Fruit fly (Drosophila melanogaster) whole organism, pupa: ENCODE results near the gene 5-HT7.

Source experiments
- CG10348 ChIP-seq: fragments of 200-800 bp; sonication (Bioruptor generic); IDR thresholded peaks from 2 replicates; pipeline ENCODE4 v1.3.6; 2022; ENCODE audit warnings: missing biosample characterization, missing genetic modification characterization
- CG12605 ChIP-seq: fragments of 200-800 bp; sonication (Bioruptor generic); IDR thresholded peaks from 2 replicates; pipeline ENCODE4 v1.3.6; 2022; ENCODE audit warnings: missing biosample characterization, missing genetic modification characterization
- CG13204 ChIP-seq: fragments of 200-800 bp; sonication (Bioruptor generic); optimal IDR thresholded peaks from 2 replicates; lab custom pipeline; 2018; ENCODE audit warnings: missing biosample characterization, mild to moderate bottlenecking, missing genetic modification characterization, moderate library complexity
- CG14655 ChIP-seq: fragments of 200-800 bp; sonication (Bioruptor generic); optimal IDR thresholded peaks from 3 replicates; lab custom pipeline; 2017; ENCODE audit warnings: mild to moderate bottlenecking, missing biosample characterization, missing genetic modification reagents, missing genetic modification characterization
- CG15710 ChIP-seq: fragments of 200-800 bp; sonication (Bioruptor generic); optimal IDR thresholded peaks from 2 replicates; lab custom pipeline; 2018; ENCODE audit warnings: missing biosample characterization, mild to moderate bottlenecking, missing genetic modification characterization, moderate library complexity
- CG17806 ChIP-seq: fragments of 200-800 bp; sonication (Bioruptor generic); optimal IDR thresholded peaks from 2 replicates; lab custom pipeline; 2018; ENCODE audit warnings: missing biosample characterization, mild to moderate bottlenecking, missing genetic modification characterization, moderate library complexity
- CG32121 ChIP-seq: fragments of 200-800 bp; sonication (Bioruptor generic); IDR thresholded peaks from 2 replicates; pipeline ENCODE4 v1.3.6; 2022; ENCODE audit warnings: missing biosample characterization, missing genetic modification characterization
- CG34367 ChIP-seq: fragments of 200-800 bp; sonication (Bioruptor generic); optimal IDR thresholded peaks from 2 replicates; lab custom pipeline; 2018; ENCODE audit warnings: missing biosample characterization, mild to moderate bottlenecking, missing genetic modification characterization
- CG4496 ChIP-seq: fragments of 200-800 bp; sonication (Bioruptor generic); IDR thresholded peaks from 3 replicates; pipeline ENCODE4 v1.3.6; 2022; ENCODE audit warnings: missing biosample characterization, missing genetic modification characterization
- CG8159 ChIP-seq: fragments of 200-800 bp; sonication (Bioruptor generic); optimal IDR thresholded peaks from 3 replicates; lab custom pipeline; 2018; ENCODE audit warnings: missing biosample characterization, mild to moderate bottlenecking, missing genetic modification characterization, moderate library complexity
- CG8301 ChIP-seq: fragments of 200-800 bp; sonication (Bioruptor generic); optimal IDR thresholded peaks from 2 replicates; lab custom pipeline; 2018; ENCODE audit warnings: missing biosample characterization, mild to moderate bottlenecking, missing genetic modification characterization
- CG9948 ChIP-seq: fragments of 200-800 bp; sonication (Bioruptor generic); optimal IDR thresholded peaks from 2 replicates; lab custom pipeline; 2018; ENCODE audit warnings: missing biosample characterization, mild to moderate bottlenecking, missing genetic modification characterization, moderate library complexity
- D1 ChIP-seq: fragments of 200-800 bp; sonication (Bioruptor generic); optimal IDR thresholded peaks from 2 replicates; lab custom pipeline; 2018; ENCODE audit warnings: missing biosample characterization, mild to moderate bottlenecking, missing genetic modification characterization, moderate library complexity
- EcR ChIP-seq: fragments of 200-800 bp; sonication (Bioruptor generic); optimal IDR thresholded peaks from 3 replicates; lab custom pipeline; 2019; ENCODE audit warnings: missing biosample characterization, missing genetic modification characterization, mild to moderate bottlenecking, moderate library complexity, missing genetic modification reagents
- Ets98B ChIP-seq: fragments of 200-800 bp; sonication (Bioruptor generic); IDR thresholded peaks from 2 replicates; pipeline ENCODE4 v1.3.6; 2022; ENCODE audit warnings: missing biosample characterization, missing genetic modification characterization
- Pif1A ChIP-seq: fragments of 200-800 bp; sonication (Bioruptor generic); optimal IDR thresholded peaks from 3 replicates; lab custom pipeline; 2016; ENCODE audit warnings: missing biosample characterization, missing genetic modification characterization
- Pif1B ChIP-seq: fragments of 200-800 bp; sonication (Bioruptor generic); optimal IDR thresholded peaks from 3 replicates; lab custom pipeline; 2016; ENCODE audit warnings: missing biosample characterization, missing genetic modification characterization
- Snoo ChIP-seq: fragments of 200-800 bp; sonication (Bioruptor generic); optimal IDR thresholded peaks from 3 replicates; lab custom pipeline; 2017; ENCODE audit warnings: missing biosample characterization, mild to moderate bottlenecking, missing genetic modification characterization, inconsistent platforms
- fd96Ca ChIP-seq: fragments of 200-800 bp; sonication (Bioruptor generic); IDR thresholded peaks from 3 replicates; pipeline ENCODE4 v1.3.6; 2022; ENCODE audit warnings: missing biosample characterization, missing genetic modification characterization
- gl ChIP-seq: fragments of 200-800 bp; sonication (Bioruptor generic); optimal IDR thresholded peaks from 2 replicates; lab custom pipeline; 2018; ENCODE audit warnings: missing biosample characterization, mild to moderate bottlenecking, missing genetic modification characterization
- rn ChIP-seq: fragments of 200-800 bp; sonication (Bioruptor generic); IDR thresholded peaks from 2 replicates; pipeline ENCODE4 v1.3.6; 2022; ENCODE audit warnings: missing biosample characterization, missing genetic modification characterization

5-HT7 gene

DNA sequence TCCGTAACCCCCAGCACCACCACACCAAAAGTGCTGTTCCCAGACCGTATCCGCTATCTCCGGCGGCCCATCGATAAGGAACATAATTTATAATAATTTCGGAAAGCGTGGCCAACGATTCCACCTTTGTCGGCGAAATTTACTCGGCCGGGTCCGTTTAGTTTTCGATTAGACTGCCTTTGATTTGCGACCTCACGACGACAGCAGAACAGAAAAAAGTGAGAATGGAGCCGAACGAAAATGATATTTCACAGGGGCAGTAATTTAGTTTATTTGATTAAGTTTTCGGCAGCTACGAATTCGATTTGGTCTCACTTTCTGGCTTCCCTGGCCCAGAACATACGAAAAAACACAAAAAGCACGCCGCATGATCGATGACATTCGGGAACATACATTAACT is 93.1 kb downstream of the 5-HT7 start:
- TF ChIP-seq rn (GFP tag; lab: Robert Waterston, UW) (no peak), D1 (no peak), CG8159 (tag; lab: Kevin White, UChicago) (no peak), gl (tag; lab: Kevin White, UChicago) (no peak), CG34367 (no peak), Pif1A (GFP tag; lab: Kevin White, UChicago) (no peak)

DNA sequence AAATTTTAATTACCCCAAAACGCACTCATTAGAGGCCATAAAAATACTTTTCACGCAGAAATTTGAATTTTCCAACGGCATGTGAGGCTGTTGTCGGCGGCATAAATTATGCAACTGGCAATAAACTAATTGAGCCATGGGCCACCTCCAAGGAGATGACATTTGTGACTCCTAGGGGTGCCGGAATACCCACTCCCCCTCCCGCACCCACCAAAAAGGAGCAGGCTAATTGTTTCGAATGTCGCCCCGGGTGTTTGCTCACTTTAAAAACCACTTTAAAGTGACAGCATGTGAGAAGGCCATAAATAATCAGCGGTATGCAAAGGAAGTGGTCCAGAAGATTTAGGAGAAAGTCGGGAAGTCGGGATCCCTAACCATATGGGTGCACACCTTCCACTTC is 94.3 kb downstream of the 5-HT7 start:
- no peak for TF ChIP-seq CG13204 (GFP tag; lab: Kevin White, UChicago)
- TF ChIP-seq CG8159 (tag; lab: Kevin White, UChicago) = no peak
- TF ChIP-seq CG9948 = no peak
- no peak for TF ChIP-seq CG8301 (tag; lab: Kevin White, UChicago)
- no peak for TF ChIP-seq CG14655 (GFP tag; lab: Kevin White, UChicago)
- TF ChIP-seq CG32121 (GFP tag; lab: Robert Waterston, UW) = no peak
- no peak for TF ChIP-seq rn (GFP tag; lab: Robert Waterston, UW)
- TF ChIP-seq CG17806 = no peak
- TF ChIP-seq CG15710 (tag; lab: Kevin White, UChicago) = no peak
- no peak for TF ChIP-seq Ets98B
- TF ChIP-seq EcR (GFP tag; lab: Kevin White, UChicago) = no peak
- no peak for TF ChIP-seq CG10348 (GFP tag; lab: Robert Waterston, UW)
- no peak for TF ChIP-seq CG4496 (GFP tag; lab: Robert Waterston, UW)
- TF ChIP-seq fd96Ca (GFP tag; lab: Robert Waterston, UW) = no peak
- TF ChIP-seq Snoo (tag; lab: Kevin White, UChicago) = no peak
- no peak for TF ChIP-seq CG12605 (GFP tag; lab: Robert Waterston, UW)
- TF ChIP-seq Pif1A (GFP tag; lab: Kevin White, UChicago) = no peak
- TF ChIP-seq Pif1B (GFP tag; lab: Kevin White, UChicago) = no peak
- TF ChIP-seq D1 = no peak
- no peak for TF ChIP-seq gl (tag; lab: Kevin White, UChicago)

DNA sequence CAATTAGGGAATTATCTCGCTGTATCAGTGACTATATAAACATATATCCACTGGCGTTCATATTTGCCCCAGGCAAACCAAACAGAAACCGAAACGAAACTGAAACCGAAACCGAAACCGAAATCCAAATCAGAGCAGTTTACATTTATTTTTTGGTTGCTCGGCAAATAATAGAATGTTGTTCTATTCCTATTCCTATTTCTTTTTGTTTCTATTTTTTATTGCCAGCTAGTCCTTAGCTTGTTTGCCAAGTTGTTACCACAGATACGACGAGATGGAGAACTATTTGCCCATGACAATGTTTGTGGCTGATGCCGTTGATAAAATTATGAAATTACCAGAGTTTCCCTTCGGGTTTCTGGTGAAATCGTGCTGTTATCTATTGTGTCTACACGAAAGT is 97.8 kb downstream of the 5-HT7 start:
- TF ChIP-seq CG9948 (no peak), fd96Ca (GFP tag; lab: Robert Waterston, UW) (no peak), Ets98B (no peak), rn (GFP tag; lab: Robert Waterston, UW) (no peak), EcR (GFP tag; lab: Kevin White, UChicago) (no peak)
